Worm (Caenorhabditis elegans): ENCODE measurements around the gene ZK418.6.

DNA sequence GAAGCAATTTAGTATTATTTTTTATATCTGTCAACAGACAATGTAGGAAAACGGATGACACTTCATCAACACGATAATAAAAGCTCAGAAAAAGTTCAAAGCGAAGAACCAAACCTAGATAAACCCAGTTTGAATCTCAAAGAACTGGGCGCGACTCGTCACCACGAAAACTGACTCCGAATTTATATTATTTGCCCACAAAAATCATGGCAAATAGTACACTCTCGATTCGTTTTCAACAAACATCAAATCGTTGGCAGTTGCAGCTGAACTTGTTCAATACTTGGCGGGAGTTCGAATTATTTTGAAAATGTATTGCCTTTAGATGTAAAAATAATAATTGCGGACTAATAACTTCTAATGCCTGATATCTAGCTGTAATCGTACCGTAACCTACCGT, 4.5 kb upstream of the ZK418.6 start:
- TF ChIP-seq lin-39 (tag; optimal IDR thresholded peaks at IDR 0.05) (no peak), unc-62 (GFP tag; optimal IDR thresholded peaks at IDR 0.05) (no peak), fos-1 (tag; optimal IDR thresholded peaks at IDR 0.05) (no peak), pha-4 (tag; optimal IDR thresholded peaks at IDR 0.05) (peak; percentile 26), sea-2 (GFP tag; optimal IDR thresholded peaks at IDR 0.05) (no peak), unc-39 (tag; optimal IDR thresholded peaks at IDR 0.05) (no peak), nhr-11 (tag; optimal IDR thresholded peaks at IDR 0.05) (no peak)

All from whole organism, L3 larva.